Worm (Caenorhabditis elegans) whole organism, L2 larva: Measurements from ENCODE around the gene C27A2.7.

Experiments
- Y55F3AM.14 ChIP-seq: fragments of 200-800 bp; sonication (Bioruptor generic); optimal IDR thresholded peaks from 2 replicates; lab custom pipeline; 2018; ENCODE audit warnings: mild to moderate bottlenecking, missing genetic modification characterization, missing compliant biosample characterization
- aly-2 ChIP-seq: fragments of 150-350 bp; optimal IDR thresholded peaks from 2 replicates; lab custom pipeline; 2014; ENCODE audit warnings: missing biosample characterization, missing genetic modification characterization
- ceh-82 ChIP-seq: fragments of 150-350 bp; optimal IDR thresholded peaks from 2 replicates; lab custom pipeline; 2014; ENCODE audit warnings: missing biosample characterization, missing genetic modification characterization
- lin-13 ChIP-seq: fragments of 150-350 bp; optimal IDR thresholded peaks from 2 replicates; lab custom pipeline; 2014; ENCODE audit warnings: missing biosample characterization, missing genetic modification reagents, missing genetic modification characterization
- mdl-1 ChIP-seq, 2 experiments: fragments of 150-350 bp in 1 of 2; sonication (generic microtip) in 1 of 2; optimal IDR thresholded peaks; 2 replicates each; lab custom pipeline; 2017; ENCODE audit warnings: missing biosample characterization in 2 of 2, missing genetic modification characterization in 2 of 2
- nhr-6 ChIP-seq: fragments of 150-350 bp; optimal IDR thresholded peaks from 2 replicates; lab custom pipeline; 2014; ENCODE audit warnings: missing biosample characterization, missing genetic modification characterization
- peb-1 ChIP-seq: fragments of 150-350 bp; optimal IDR thresholded peaks from 2 replicates; lab custom pipeline; 2014; ENCODE audit warnings: missing biosample characterization, missing genetic modification characterization
- ztf-1 ChIP-seq: fragments of 200-800 bp; sonication (Bioruptor generic); conservative IDR thresholded peaks from 2 replicates; pipeline ENCODE4 v1.3.6; 2022; ENCODE audit warnings: missing genetic modification characterization, missing compliant biosample characterization

ce11 chrII:5109693-5110092, 38.5 kb upstream of the C27A2.7 start, which contains the start of gene F09C12.2:
- no peak for TF ChIP-seq aly-2 (tag; lab: Kevin White, UChicago)
- no peak for TF ChIP-seq Y55F3AM.14 (GFP tag; lab: Kevin White, UChicago)
- TF ChIP-seq mdl-1 (tag; optimal IDR thresholded peaks at IDR 0.05; lab: Kevin White, UChicago), result no peak
- TF ChIP-seq peb-1 (tag; lab: Kevin White, UChicago), result no peak
- no peak for TF ChIP-seq ztf-1
- no peak for TF ChIP-seq ceh-82 (tag; lab: Kevin White, UChicago)
- no peak for TF ChIP-seq nhr-6 (tag; lab: Kevin White, UChicago)
- no peak for TF ChIP-seq lin-13 (GFP tag; lab: Kevin White, UChicago)
